Fruit fly (Drosophila melanogaster): Measurements from ENCODE around the gene CG16781.

- TF ChIP-seq cnc (optimal IDR thresholded peaks at IDR 0.05) (no peak), CG14711 (tag; optimal IDR thresholded peaks at IDR 0.05) (no peak), tj (GFP tag; optimal IDR thresholded peaks at IDR 0.05) (peak; percentile 20), kay (GFP tag; ENCODE audit: borderline replicate concordance) (no peak), CG33017 (tag; optimal IDR thresholded peaks at IDR 0.05) (no peak), Clk (GFP tag; optimal IDR thresholded peaks at IDR 0.05) (no peak), toe (GFP tag; optimal IDR thresholded peaks at IDR 0.05) (no peak), Hr96 (GFP tag; optimal IDR thresholded peaks at IDR 0.05) (no peak)
Observed at dm6 chrX:3473636-3474035, 9.8 kb upstream of the CG16781 start.
